Worm (Caenorhabditis elegans): Measurements from ENCODE around the gene ZK686.5.

The ZK686.5 gene

DNA sequence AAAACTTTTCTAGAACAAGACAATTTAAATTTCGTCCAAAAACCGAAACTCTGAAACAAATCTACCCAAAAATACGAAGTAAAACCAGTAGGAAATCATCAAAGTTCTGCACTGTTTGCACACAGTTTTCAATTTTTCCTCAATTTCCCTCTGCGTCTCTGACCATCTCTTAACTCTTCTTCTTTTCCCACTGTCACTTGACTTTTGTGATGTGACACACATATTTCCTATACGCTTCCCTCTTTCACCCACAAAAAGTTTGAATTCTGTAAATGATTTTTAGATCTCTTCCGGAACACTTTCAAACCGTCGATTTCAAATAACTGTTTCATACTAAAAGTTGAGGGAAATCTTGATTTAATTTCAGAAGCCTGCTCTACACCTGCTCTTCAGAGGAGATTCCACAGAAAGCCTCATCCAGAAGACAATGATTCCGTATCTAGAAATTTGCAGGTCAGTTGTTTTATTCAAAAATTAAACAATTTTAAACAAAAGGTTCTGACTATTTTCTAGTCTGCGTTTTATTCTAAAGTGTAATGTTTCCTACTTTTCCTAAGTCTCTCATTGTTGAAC, 47.9 kb downstream of the ZK686.5 start, which contains the start of gene ncl-1 (continued):
- no peak for TF ChIP-seq fkh-10 (GFP tag; optimal IDR thresholded peaks at IDR 0.05)
- no peak for TF ChIP-seq efl-1 (optimal IDR thresholded peaks at IDR 0.05)
- TF ChIP-seq efl-1 (GFP tag; optimal IDR thresholded peaks at IDR 0.05 in 1 of 2), result peak in 1 of 2 experiments; percentile 80
- no peak for TF ChIP-seq nhr-12 (tag; optimal IDR thresholded peaks at IDR 0.05)
- no peak for TF ChIP-seq xbp-1 (tag; optimal IDR thresholded peaks at IDR 0.05)
- TF ChIP-seq fos-1 (tag; optimal IDR thresholded peaks at IDR 0.05), result no peak

DNA sequence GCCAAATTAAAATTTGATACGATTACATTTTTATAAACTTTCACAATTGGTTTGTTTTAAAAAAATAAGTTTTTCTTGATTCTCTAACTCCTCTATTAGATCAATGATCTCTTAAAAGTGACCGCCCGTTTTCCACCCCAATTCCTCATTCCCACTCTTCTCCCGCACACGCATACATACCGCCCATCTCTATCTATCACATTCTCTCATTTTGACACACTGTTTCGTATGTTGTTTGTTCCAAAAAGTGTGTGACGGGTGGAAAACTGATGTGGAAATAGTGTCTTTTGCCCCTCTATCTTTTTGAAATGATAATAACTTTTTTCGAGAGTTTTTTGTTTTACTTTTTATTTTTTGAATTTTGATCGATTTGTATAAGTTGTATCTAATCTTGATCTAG, 49.0 kb downstream of the ZK686.5 start:
- TF ChIP-seq lin-35 (GFP tag; optimal IDR thresholded peaks at IDR 0.05), result peak; percentile 67 to 72
- peak; percentile 88 for TF ChIP-seq nhr-20 (tag; optimal IDR thresholded peaks at IDR 0.05)
- TF ChIP-seq sox-4 (tag; optimal IDR thresholded peaks at IDR 0.05), result no peak
- no peak for TF ChIP-seq ceh-63 (GFP tag; optimal IDR thresholded peaks at IDR 0.05)
- no peak for TF ChIP-seq zag-1 (tag; optimal IDR thresholded peaks at IDR 0.05)
- TF ChIP-seq F16B12.6 (tag; optimal IDR thresholded peaks at IDR 0.05), result no peak
- no peak for TF ChIP-seq zip-4 (GFP tag; optimal IDR thresholded peaks at IDR 0.05)
- no peak for TF ChIP-seq jun-1 (tag; optimal IDR thresholded peaks at IDR 0.05)
- peak; percentile 49 for TF ChIP-seq swsn-7 (tag; optimal IDR thresholded peaks at IDR 0.05)
- no peak for TF ChIP-seq ceh-90 (tag; optimal IDR thresholded peaks at IDR 0.05)
- no peak for TF ChIP-seq ces-1 (GFP tag; optimal IDR thresholded peaks at IDR 0.05)
- TF ChIP-seq nhr-11 (tag; optimal IDR thresholded peaks at IDR 0.05), result no peak
- no peak for TF ChIP-seq hlh-17 (GFP tag; optimal IDR thresholded peaks at IDR 0.05; ENCODE audit: borderline replicate concordance)
- no peak for TF ChIP-seq pqm-1 (tag; optimal IDR thresholded peaks at IDR 0.05)
- TF ChIP-seq ztf-11 (tag; optimal IDR thresholded peaks at IDR 0.05), result no peak
- TF ChIP-seq unc-62 (GFP tag; optimal IDR thresholded peaks at IDR 0.05), result no peak
- peak; percentile 62 for TF ChIP-seq unc-130 (tag; optimal IDR thresholded peaks at IDR 0.05)
- peak; percentile 99 for TF ChIP-seq lin-14 (GFP tag; optimal IDR thresholded peaks at IDR 0.05)
- peak; percentile 73 for TF ChIP-seq nhr-77 (tag; optimal IDR thresholded peaks at IDR 0.05)
- peak; percentile 68 for TF ChIP-seq ztf-4 (tag; optimal IDR thresholded peaks at IDR 0.05)
- no peak for TF ChIP-seq egl-27 (tag; optimal IDR thresholded peaks at IDR 0.05)
- TF ChIP-seq aly-2 (tag; optimal IDR thresholded peaks at IDR 0.05), result no peak
- peak; percentile 62 for TF ChIP-seq nhr-19 (GFP tag; conservative IDR thresholded peaks at IDR 0.05)
- peak; percentile 79 for TF ChIP-seq blmp-1 (tag; optimal IDR thresholded peaks at IDR 0.05)
- TF ChIP-seq lin-15B (tag; optimal IDR thresholded peaks at IDR 0.05), result peak; percentile 18
- TF ChIP-seq fkh-4 (tag; optimal IDR thresholded peaks at IDR 0.05; ENCODE audit: borderline replicate concordance), result no peak
- TF ChIP-seq nhr-71 (tag; optimal IDR thresholded peaks at IDR 0.05), result peak; percentile 86
- TF ChIP-seq xbp-1 (tag; optimal IDR thresholded peaks at IDR 0.05), result peak; percentile 47
- no peak for TF ChIP-seq nhr-76 (tag; optimal IDR thresholded peaks at IDR 0.05)
- peak; percentile 62 for TF ChIP-seq tbx-2 (tag; optimal IDR thresholded peaks at IDR 0.05)
- no peak for TF ChIP-seq aha-1 (tag; optimal IDR thresholded peaks at IDR 0.05)
- no peak for TF ChIP-seq fkh-8 (tag; optimal IDR thresholded peaks at IDR 0.05)
- peak; percentile 11 for TF ChIP-seq mef-2 (tag; optimal IDR thresholded peaks at IDR 0.05)
- TF ChIP-seq efl-3 (GFP tag; optimal IDR thresholded peaks at IDR 0.05), result no peak
- TF ChIP-seq dpl-1 (GFP tag; optimal IDR thresholded peaks at IDR 0.05), result peak; percentile 44 to 56 (median 52)
- no peak for TF ChIP-seq hpl-2 (GFP tag; optimal IDR thresholded peaks at IDR 0.05)
- no peak for TF ChIP-seq C04F5.9 (tag; optimal IDR thresholded peaks at IDR 0.05)
- TF ChIP-seq ceh-8 (GFP tag; optimal IDR thresholded peaks at IDR 0.05), result no peak
- peak; percentile 27 for TF ChIP-seq lir-3 (tag; optimal IDR thresholded peaks at IDR 0.05; ENCODE audit: poor library complexity)
- TF ChIP-seq nhr-90 (tag; optimal IDR thresholded peaks at IDR 0.05; ENCODE audit: poor library complexity), result peak; percentile 53
- TF ChIP-seq alr-1 (tag; optimal IDR thresholded peaks at IDR 0.05; ENCODE audit: borderline replicate concordance), result no peak
- TF ChIP-seq skn-1 (tag; optimal IDR thresholded peaks at IDR 0.05), result no peak
- TF ChIP-seq Y116A8C.19 (tag; optimal IDR thresholded peaks at IDR 0.05; ENCODE audit: borderline replicate concordance), result no peak
- no peak for TF ChIP-seq nhr-12 (tag; optimal IDR thresholded peaks at IDR 0.05)
- no peak for TF ChIP-seq fos-1 (tag; optimal IDR thresholded peaks at IDR 0.05)
- peak; percentile 84 for TF ChIP-seq lin-13 (GFP tag; optimal IDR thresholded peaks at IDR 0.05)
- TF ChIP-seq ceh-88 (GFP tag; IDR thresholded peaks at IDR 0.05), result no peak
